Worm (Caenorhabditis elegans) whole organism, L4 larva: ENCODE data around the gene K07C11.10.

ENCODE experiments used
- D1046.2 ChIP-seq: fragments of 200-800 bp; sonication (Bioruptor generic); IDR thresholded peaks from 2 replicates; pipeline ENCODE4 v1.3.6; 2022; ENCODE audit warnings: missing genetic modification characterization, missing compliant biosample characterization
- T20F7.1 ChIP-seq: fragments of 200-800 bp; sonication (Bioruptor generic); optimal IDR thresholded peaks from 2 replicates; lab custom pipeline; 2018; ENCODE audit warnings: mild to moderate bottlenecking, missing genetic modification characterization, missing compliant biosample characterization
- T26A8.4 ChIP-seq: fragments of 200-800 bp; sonication (Bioruptor generic); IDR thresholded peaks from 2 replicates; pipeline ENCODE4 v1.3.6; 2022; ENCODE audit warnings: missing genetic modification characterization, missing compliant biosample characterization
- aha-1 ChIP-seq: fragments of 150-350 bp; peaks from one replicate; lab custom pipeline; 2014; ENCODE audit warnings: missing biosample characterization, missing genetic modification characterization
- ama-1 ChIP-seq: fragments of 150-350 bp; optimal IDR thresholded peaks from 2 replicates; lab custom pipeline; 2014; ENCODE audit warnings: inconsistent platforms, mixed read lengths
- arid-1 ChIP-seq: fragments of 200-800 bp; sonication (Bioruptor generic); conservative IDR thresholded peaks from 2 replicates; pipeline ENCODE4 v1.3.6; 2022; ENCODE audit warnings: missing genetic modification reagents, missing genetic modification characterization, missing compliant biosample characterization
- attf-4 ChIP-seq: sonication (generic microtip); optimal IDR thresholded peaks from 3 replicates; lab custom pipeline; 2017; ENCODE audit warnings: missing biosample characterization, missing genetic modification characterization
- ces-1 ChIP-seq: fragments of 150-350 bp; sonication (generic microtip); optimal IDR thresholded peaks from 4 replicates; lab custom pipeline; 2014; ENCODE audit warnings: missing biosample characterization, missing genetic modification reagents, missing genetic modification characterization
- daf-16 ChIP-seq, 3 experiments: sonication (generic microtip); optimal IDR thresholded peaks; 2 replicates each; lab custom pipeline; 2016 to 2017; ENCODE audit warnings: missing genetic modification characterization in 3 of 3, missing genetic modification reagents in 3 of 3, mild to moderate bottlenecking in 2 of 3, missing compliant biosample characterization in 2 of 3, missing biosample characterization in 1 of 3, moderate library complexity in 1 of 3
- daf-19 ChIP-seq: fragments of 200-800 bp; sonication (Bioruptor generic); conservative IDR thresholded peaks from 2 replicates; pipeline ENCODE4 v1.3.6; 2022; ENCODE audit warnings: missing genetic modification characterization, missing compliant biosample characterization
- dmd-6 ChIP-seq: fragments of 200-800 bp; sonication (Bioruptor generic); IDR thresholded peaks from 2 replicates; pipeline ENCODE4 v1.3.6; 2022; ENCODE audit warnings: missing genetic modification reagents, missing genetic modification characterization, missing compliant biosample characterization
- dmd-9 ChIP-seq: fragments of 200-800 bp; sonication (Bioruptor generic); IDR thresholded peaks from 2 replicates; pipeline ENCODE4 v1.3.6; 2022; ENCODE audit warnings: missing genetic modification reagents, missing genetic modification characterization, missing compliant biosample characterization
- dpl-1 ChIP-seq: fragments of 150-350 bp; optimal IDR thresholded peaks from 2 replicates; lab custom pipeline; 2014; ENCODE audit warnings: missing biosample characterization, missing genetic modification reagents, missing genetic modification characterization
- dve-1 ChIP-seq: sonication (generic microtip); optimal IDR thresholded peaks from 2 replicates; lab custom pipeline; 2017; ENCODE audit warnings: antibody characterized with exemption, mild to moderate bottlenecking, missing genetic modification characterization, missing compliant biosample characterization; ENCODE audit not compliant: insufficient read depth
- egl-27 ChIP-seq: sonication (generic microtip); optimal IDR thresholded peaks from 3 replicates; lab custom pipeline; 2017; ENCODE audit warnings: missing biosample characterization, missing genetic modification reagents, missing genetic modification characterization
- egl-43 ChIP-seq: fragments of 200-800 bp; sonication (Bioruptor generic); IDR thresholded peaks from 2 replicates; pipeline ENCODE4 v1.3.6; 2022; ENCODE audit warnings: missing genetic modification reagents, missing genetic modification characterization, missing compliant biosample characterization
- fkh-10 ChIP-seq: fragments of 150-350 bp; optimal IDR thresholded peaks from 2 replicates; lab custom pipeline; 2014; ENCODE audit warnings: missing biosample characterization, missing genetic modification reagents, missing genetic modification characterization
- fos-1 ChIP-seq: fragments of 150-350 bp; optimal IDR thresholded peaks from 2 replicates; lab custom pipeline; 2014; ENCODE audit warnings: missing biosample characterization, missing genetic modification characterization
- hlh-11 ChIP-seq: fragments of 200-800 bp; sonication (Bioruptor generic); optimal IDR thresholded peaks from 2 replicates; lab custom pipeline; 2018; ENCODE audit warnings: mild to moderate bottlenecking, missing genetic modification characterization, missing compliant biosample characterization
- hlh-30 ChIP-seq: sonication (generic microtip); optimal IDR thresholded peaks from 2 replicates; lab custom pipeline; 2017; ENCODE audit warnings: antibody characterized with exemption, mild to moderate bottlenecking, missing genetic modification characterization, missing compliant biosample characterization; ENCODE audit not compliant: insufficient read depth
- hmg-1.1 ChIP-seq: fragments of 200-800 bp; sonication (Bioruptor generic); IDR thresholded peaks from 2 replicates; pipeline ENCODE4 v1.3.6; 2022; ENCODE audit warnings: missing genetic modification reagents, missing genetic modification characterization, missing compliant biosample characterization
- lin-1 ChIP-seq: fragments of 200-800 bp; sonication (Bioruptor generic); IDR thresholded peaks from 2 replicates; pipeline ENCODE4 v1.3.6; 2022; ENCODE audit warnings: missing genetic modification reagents, missing genetic modification characterization, missing compliant biosample characterization
- lin-39 ChIP-seq: fragments of 150-350 bp; optimal IDR thresholded peaks from 2 replicates; lab custom pipeline; 2014; ENCODE audit warnings: missing biosample characterization, missing genetic modification reagents, missing genetic modification characterization
- lir-3 ChIP-seq: sonication (generic microtip); optimal IDR thresholded peaks from 2 replicates; lab custom pipeline; 2016; ENCODE audit warnings: mild to moderate bottlenecking, missing genetic modification characterization, missing compliant biosample characterization
- madf-9 ChIP-seq: fragments of 200-800 bp; sonication (Bioruptor generic); conservative IDR thresholded peaks from 2 replicates; pipeline ENCODE4 v1.3.6; 2022; ENCODE audit warnings: missing genetic modification reagents, missing genetic modification characterization, missing compliant biosample characterization
- mdl-1 ChIP-seq, 2 experiments: fragments of 150-350 bp in 1 of 2; sonication (generic microtip) in 1 of 2; optimal IDR thresholded peaks; 2 replicates each; lab custom pipeline; 2014 to 2017; ENCODE audit warnings: missing biosample characterization in 2 of 2, missing genetic modification characterization in 2 of 2
- mxl-2 ChIP-seq: fragments of 200-800 bp; sonication (Bioruptor generic); conservative IDR thresholded peaks from 2 replicates; pipeline ENCODE4 v1.3.6; 2022; ENCODE audit warnings: missing genetic modification reagents, missing genetic modification characterization, missing compliant biosample characterization
- nhr-25 ChIP-seq: sonication (generic microtip); optimal IDR thresholded peaks from 2 replicates; lab custom pipeline; 2017; ENCODE audit warnings: missing genetic modification characterization, mild to moderate bottlenecking, missing compliant biosample characterization, antibody characterized with exemption, moderate library complexity, borderline replicate concordance; ENCODE audit not compliant: insufficient read depth
- nhr-41 ChIP-seq: fragments of 200-800 bp; sonication (Bioruptor generic); IDR thresholded peaks from 2 replicates; pipeline ENCODE4 v1.3.6; 2022; ENCODE audit warnings: missing genetic modification reagents, missing genetic modification characterization, missing compliant biosample characterization
- nhr-6 ChIP-seq: fragments of 150-350 bp; optimal IDR thresholded peaks from 2 replicates; lab custom pipeline; 2014; ENCODE audit warnings: missing biosample characterization, missing genetic modification characterization
- nhr-76 ChIP-seq: fragments of 150-350 bp; optimal IDR thresholded peaks from 2 replicates; lab custom pipeline; 2014; ENCODE audit warnings: missing biosample characterization, missing genetic modification characterization
- nhr-77 ChIP-seq: fragments of 150-350 bp; optimal IDR thresholded peaks from 2 replicates; lab custom pipeline; 2014; ENCODE audit warnings: missing biosample characterization, missing genetic modification characterization
- pha-4 ChIP-seq, 2 experiments: fragments of 150-350 bp in 1 of 2; fragments of 200-800 bp in 1 of 2; sonication (Bioruptor generic) in 1 of 2; IDR thresholded peaks in 1 of 2; optimal IDR thresholded peaks in 1 of 2; 2 replicates each; pipeline versions ENCODE4 v1.3.6 to Lab custom; 2014 to 2022; ENCODE audit warnings: missing genetic modification characterization in 2 of 2, missing genetic modification reagents in 2 of 2, missing biosample characterization in 1 of 2, missing compliant biosample characterization in 1 of 2
- pqm-1 ChIP-seq: sonication (generic microtip); optimal IDR thresholded peaks from 2 replicates; lab custom pipeline; 2017; ENCODE audit warnings: missing biosample characterization, missing genetic modification characterization
- snpc-4 ChIP-seq: fragments of 150-350 bp; optimal IDR thresholded peaks from 2 replicates; lab custom pipeline; 2014; ENCODE audit warnings: missing biosample characterization, missing genetic modification characterization
- spr-1 ChIP-seq: sonication (generic microtip); optimal IDR thresholded peaks from 2 replicates; lab custom pipeline; 2016; ENCODE audit warnings: mild to moderate bottlenecking, missing genetic modification characterization, missing compliant biosample characterization
- tra-1 ChIP-seq: fragments of 200-800 bp; sonication (Bioruptor generic); IDR thresholded peaks from 2 replicates; pipeline ENCODE4 v1.3.6; 2022; ENCODE audit warnings: missing genetic modification reagents, missing genetic modification characterization, missing compliant biosample characterization
- unc-62 ChIP-seq, 3 experiments: fragments of 150-350 bp in 1 of 3; sonication (generic microtip); optimal IDR thresholded peaks in 2 of 3; peaks in 1 of 3; 1 replicate in 1 of 3; 2 replicates in 2 of 3; lab custom pipeline; 2014 to 2017; ENCODE audit warnings: missing biosample characterization in 3 of 3, missing genetic modification characterization in 3 of 3, missing genetic modification reagents in 3 of 3, missing genotype in 1 of 3
- zag-1 ChIP-seq: fragments of 150-350 bp; optimal IDR thresholded peaks from 2 replicates; lab custom pipeline; 2014; ENCODE audit warnings: missing biosample characterization, missing genetic modification characterization

The K07C11.10 gene

ce11 chrV:8253946-8254345 lies 27.2 kb upstream of the K07C11.10 start:
- no peak for TF ChIP-seq egl-27 (tag; lab: Kevin White, UChicago)
- no peak for TF ChIP-seq dmd-9 (GFP tag; lab: Robert Waterston, UW)
- TF ChIP-seq ces-1 (GFP tag; lab: Kevin White, UChicago): peak; percentile 53
- TF ChIP-seq aha-1 (tag; lab: Kevin White, UChicago): peak; percentile 81

ce11 chrV:8252532-8252931 lies 25.8 kb upstream of the K07C11.10 start:
- TF ChIP-seq unc-62 (GFP tag; optimal IDR thresholded peaks at IDR 0.05 in 1 of 2; lab: Kevin White, UChicago): peak in 1 of 2 experiments; percentile 18
- no peak for TF ChIP-seq unc-62 (tag; optimal IDR thresholded peaks at IDR 0.05; lab: Kevin White, UChicago)
- no peak for TF ChIP-seq dmd-6 (GFP tag; lab: Robert Waterston, UW)
- TF ChIP-seq pha-4 (GFP tag; IDR thresholded peaks at IDR 0.05; lab: Robert Waterston, UW): no peak
- TF ChIP-seq pha-4 (tag; optimal IDR thresholded peaks at IDR 0.05; lab: Kevin White, UChicago): no peak
- TF ChIP-seq mxl-2 (GFP tag; lab: Robert Waterston, UW): no peak
- TF ChIP-seq hlh-30 (tag; lab: Kevin White, UChicago): peak; percentile 21
- TF ChIP-seq, all 104 proteins: peak for 2

ce11 chrV:8251075-8251474 lies 24.4 kb upstream of the K07C11.10 start:
- TF ChIP-seq unc-62 (GFP tag; optimal IDR thresholded peaks at IDR 0.05 in 1 of 2; lab: Kevin White, UChicago) (peak in 1 of 2 experiments; percentile 22), unc-62 (tag; optimal IDR thresholded peaks at IDR 0.05; lab: Kevin White, UChicago) (no peak), tra-1 (GFP tag; lab: Robert Waterston, UW) (no peak), hlh-30 (tag; lab: Kevin White, UChicago) (peak; percentile 55), T26A8.4 (GFP tag; lab: Robert Waterston, UW) (no peak), arid-1 (no peak)

- TF ChIP-seq hlh-11 (tag; lab: Kevin White, UChicago) (no peak), dve-1 (tag; lab: Kevin White, UChicago) (no peak), D1046.2 (GFP tag; lab: Robert Waterston, UW) (no peak), fos-1 (tag; lab: Kevin White, UChicago) (no peak), spr-1 (tag; lab: Kevin White, UChicago) (no peak), arid-1 (no peak)
Measured at ce11 chrV:8250208-8250607, 23.5 kb upstream of the K07C11.10 start, which contains the start of gene C16D9.6. Gene C16D9.6, minus strand, starts transcription at chrV:8250308.

ce11 chrV:8247311-8248105 lies 20.8 kb upstream of the K07C11.10 start:
- no peak for TF ChIP-seq nhr-76
- 0 out of 2 replicates have a peak, but pooled peaks have one; percentile 20 for TF ChIP-seq hmg-1.1 (GFP tag; lab: Robert Waterston, UW)
- no peak for TF ChIP-seq lir-3
- peak; percentile 97 for TF ChIP-seq ama-1
- 0 out of 2 replicates have a peak, but pooled peaks have one; percentile 65 for TF ChIP-seq daf-19
- peak; percentile 48 for TF ChIP-seq hlh-30 (tag; lab: Kevin White, UChicago)
- TF ChIP-seq lin-1: peak; percentile 51; the same call in 1 of the 2 replicates
- peak; percentile 53 for TF ChIP-seq T20F7.1 (GFP tag; lab: Kevin White, UChicago)
- TF ChIP-seq nhr-41: peak; percentile 46; the same call in 1 of the 2 replicates
- TF ChIP-seq pqm-1 (tag; lab: Kevin White, UChicago): peak; percentile 31
- no peak for TF ChIP-seq fkh-10 (GFP tag; lab: Kevin White, UChicago)
- TF ChIP-seq egl-43 (GFP tag; lab: Robert Waterston, UW): no peak; the same call in none of the 2 replicates
- TF ChIP-seq daf-16 (GFP tag; optimal IDR thresholded peaks at IDR 0.05; lab: Kevin White, UChicago): peak; percentile 12 to 78
- peak; percentile 86 for TF ChIP-seq daf-16 (tag; optimal IDR thresholded peaks at IDR 0.05; lab: Kevin White, UChicago)
- no peak for TF ChIP-seq zag-1 (tag; lab: Kevin White, UChicago)
- TF ChIP-seq dpl-1 (GFP tag; lab: Kevin White, UChicago): no peak
- no peak for TF ChIP-seq nhr-77 (tag; lab: Kevin White, UChicago)
- TF ChIP-seq attf-4 (tag; lab: Kevin White, UChicago): no peak
- peak; percentile 91 for TF ChIP-seq snpc-4
- TF ChIP-seq nhr-25 (tag; lab: Kevin White, UChicago): no peak
- TF ChIP-seq madf-9: no peak
- no peak for TF ChIP-seq mdl-1 (tag; optimal IDR thresholded peaks at IDR 0.05; lab: Kevin White, UChicago)
- no peak for TF ChIP-seq tra-1 (GFP tag; lab: Robert Waterston, UW)
- peak; percentile 54 for TF ChIP-seq nhr-6
- no peak for TF ChIP-seq lin-39 (tag; lab: Kevin White, UChicago)
